Worm (Caenorhabditis elegans) whole organism, L1 larva: ENCODE measurements around the gene C52B9.19.

Source experiments
- C04F5.9 ChIP-seq: sonication (generic microtip); optimal IDR thresholded peaks from 2 replicates; lab custom pipeline; 2016; ENCODE audit warnings: missing genetic modification characterization, missing compliant biosample characterization
- C16A3.4 ChIP-seq: fragments of 150-350 bp; optimal IDR thresholded peaks from 2 replicates; lab custom pipeline; 2014; ENCODE audit warnings: missing biosample characterization, missing genetic modification characterization
- alr-1 ChIP-seq: fragments of 200-800 bp; sonication (Bioruptor generic); optimal IDR thresholded peaks from 2 replicates; lab custom pipeline; 2018; ENCODE audit warnings: borderline replicate concordance, mild to moderate bottlenecking, missing genetic modification characterization, missing compliant biosample characterization
- aly-2 ChIP-seq: fragments of 150-350 bp; optimal IDR thresholded peaks from 2 replicates; lab custom pipeline; 2014; ENCODE audit warnings: missing biosample characterization, missing genetic modification characterization
- ama-1 ChIP-seq: fragments of 150-350 bp; optimal IDR thresholded peaks from 2 replicates; lab custom pipeline; 2014
- ceh-82 ChIP-seq, 3 experiments: fragments of 150-350 bp in 1 of 3; sonication (generic microtip) in 2 of 3; optimal IDR thresholded peaks; 2 replicates each; lab custom pipeline; 2014 to 2017; ENCODE audit warnings: missing biosample characterization in 3 of 3, missing genetic modification characterization in 3 of 3
- ceh-90 ChIP-seq: sonication (generic microtip); optimal IDR thresholded peaks from 2 replicates; lab custom pipeline; 2016; ENCODE audit warnings: missing genetic modification characterization, missing compliant biosample characterization
- efl-1 ChIP-seq, 4 experiments: fragments of 150-350 bp; optimal IDR thresholded peaks in 3 of 4; peaks in 1 of 4; 1 replicate in 1 of 4; 2 replicates in 3 of 4; lab custom pipeline; 2014; ENCODE audit warnings: missing biosample characterization in 2 of 4, missing genetic modification characterization in 2 of 4, missing genetic modification reagents in 2 of 4
- egl-27 ChIP-seq, 2 experiments: fragments of 150-350 bp in 1 of 2; sonication (generic microtip); optimal IDR thresholded peaks; 3 replicates each; lab custom pipeline; 2017 to 2018; ENCODE audit warnings: missing biosample characterization in 2 of 2, missing genetic modification characterization in 2 of 2, missing genetic modification reagents in 2 of 2
- elt-2 ChIP-seq: sonication (generic microtip); optimal IDR thresholded peaks from 2 replicates; lab custom pipeline; 2016; ENCODE audit warnings: missing genetic modification characterization, mild to moderate bottlenecking, inconsistent platforms, missing compliant biosample characterization, missing genetic modification reagents
- ets-5 ChIP-seq: fragments of 200-800 bp; sonication (Bioruptor generic); IDR thresholded peaks from 2 replicates; pipeline ENCODE4 v1.3.6; 2022; ENCODE audit warnings: missing genetic modification characterization, missing compliant biosample characterization
- fkh-10 ChIP-seq: sonication (generic microtip); optimal IDR thresholded peaks from 2 replicates; lab custom pipeline; 2017; ENCODE audit warnings: missing biosample characterization, missing genetic modification reagents, missing genetic modification characterization
- grh-1 ChIP-seq: fragments of 200-800 bp; sonication (Bioruptor generic); IDR thresholded peaks from 2 replicates; pipeline ENCODE4 v1.3.6; 2022; ENCODE audit warnings: missing genetic modification reagents, missing genetic modification characterization, missing compliant biosample characterization
- hlh-4 ChIP-seq: sonication (generic microtip); optimal IDR thresholded peaks from 2 replicates; lab custom pipeline; 2016; ENCODE audit warnings: mild to moderate bottlenecking, missing genetic modification characterization, missing compliant biosample characterization
- hpl-2 ChIP-seq: fragments of 150-350 bp; optimal IDR thresholded peaks from 2 replicates; lab custom pipeline; 2014; ENCODE audit warnings: missing biosample characterization, missing genetic modification reagents, missing genetic modification characterization
- isw-1 ChIP-seq: fragments of 200-800 bp; sonication (Bioruptor generic); IDR thresholded peaks from 2 replicates; pipeline ENCODE4 v1.3.6; 2022; ENCODE audit warnings: missing genetic modification characterization, missing compliant biosample characterization
- lin-14 ChIP-seq: fragments of 200-800 bp; sonication (Bioruptor generic); optimal IDR thresholded peaks from 2 replicates; lab custom pipeline; 2018; ENCODE audit warnings: mild to moderate bottlenecking, missing genetic modification characterization, moderate library complexity, missing compliant biosample characterization
- lin-35 ChIP-seq, 2 experiments: fragments of 150-350 bp; optimal IDR thresholded peaks; 2 replicates each; lab custom pipeline; 2014; ENCODE audit warnings: missing biosample characterization in 2 of 2, missing genetic modification characterization in 2 of 2, missing genetic modification reagents in 2 of 2
- lir-3 ChIP-seq: sonication (generic microtip); optimal IDR thresholded peaks from 2 replicates; lab custom pipeline; 2016; ENCODE audit warnings: mild to moderate bottlenecking, missing genetic modification characterization, moderate library complexity, missing compliant biosample characterization; ENCODE audit not compliant: poor library complexity
- lsy-2 ChIP-seq, 2 experiments: fragments of 150-350 bp; optimal IDR thresholded peaks; 2 replicates each; lab custom pipeline; 2014; ENCODE audit warnings: missing biosample characterization in 2 of 2, missing genetic modification characterization in 2 of 2
- mdl-1 ChIP-seq, 2 experiments: fragments of 150-350 bp; optimal IDR thresholded peaks; 2 replicates each; lab custom pipeline; 2014 to 2017; ENCODE audit warnings: missing biosample characterization in 2 of 2, missing genetic modification characterization in 2 of 2, inconsistent platforms in 1 of 2
- mef-2 ChIP-seq: fragments of 150-350 bp; optimal IDR thresholded peaks from 2 replicates; lab custom pipeline; 2014; ENCODE audit warnings: missing biosample characterization, missing genetic modification characterization
- nhr-11 ChIP-seq: fragments of 150-350 bp; optimal IDR thresholded peaks from 2 replicates; lab custom pipeline; 2014; ENCODE audit warnings: missing biosample characterization, missing genetic modification characterization
- nhr-19 ChIP-seq: fragments of 200-800 bp; sonication (Bioruptor generic); conservative IDR thresholded peaks from 2 replicates; pipeline ENCODE4 v1.3.6; 2022; ENCODE audit warnings: missing genetic modification characterization, missing compliant biosample characterization
- nhr-20 ChIP-seq: sonication (generic microtip); optimal IDR thresholded peaks from 2 replicates; lab custom pipeline; 2016; ENCODE audit warnings: mild to moderate bottlenecking, missing genetic modification characterization, missing compliant biosample characterization
- nhr-237 ChIP-seq: fragments of 150-350 bp; optimal IDR thresholded peaks from 2 replicates; lab custom pipeline; 2014; ENCODE audit warnings: missing biosample characterization, missing genetic modification characterization
- nhr-76 ChIP-seq: sonication (generic microtip); optimal IDR thresholded peaks from 2 replicates; lab custom pipeline; 2017; ENCODE audit warnings: missing biosample characterization, missing genetic modification characterization
- nhr-90 ChIP-seq: sonication (generic microtip); optimal IDR thresholded peaks from 2 replicates; lab custom pipeline; 2016; ENCODE audit warnings: mild to moderate bottlenecking, missing genetic modification characterization, missing compliant biosample characterization; ENCODE audit not compliant: poor library complexity
- pax-3 ChIP-seq: fragments of 200-800 bp; sonication (Bioruptor generic); optimal IDR thresholded peaks from 2 replicates; lab custom pipeline; 2018; ENCODE audit warnings: mild to moderate bottlenecking, missing genetic modification characterization, moderate library complexity, missing compliant biosample characterization
- pqm-1 ChIP-seq: sonication (generic microtip); optimal IDR thresholded peaks from 3 replicates; lab custom pipeline; 2017; ENCODE audit warnings: missing biosample characterization, missing genetic modification characterization
- rnt-1 ChIP-seq: sonication (generic microtip); optimal IDR thresholded peaks from 2 replicates; lab custom pipeline; 2016; ENCODE audit warnings: mild to moderate bottlenecking, missing genetic modification characterization, moderate library complexity, missing compliant biosample characterization
- skn-1 ChIP-seq: fragments of 150-350 bp; optimal IDR thresholded peaks from 2 replicates; lab custom pipeline; 2014; ENCODE audit warnings: missing biosample characterization, missing genetic modification characterization
- sox-4 ChIP-seq: sonication (generic microtip); optimal IDR thresholded peaks from 2 replicates; lab custom pipeline; 2016; ENCODE audit warnings: missing genetic modification characterization, missing compliant biosample characterization
- sptf-1 ChIP-seq: fragments of 150-350 bp; optimal IDR thresholded peaks from 2 replicates; lab custom pipeline; 2014; ENCODE audit warnings: missing biosample characterization, missing genetic modification characterization
- unc-62 ChIP-seq: fragments of 150-350 bp; optimal IDR thresholded peaks from 2 replicates; lab custom pipeline; 2014; ENCODE audit warnings: missing biosample characterization, missing genetic modification reagents, missing genetic modification characterization
- xbp-1 ChIP-seq: sonication (generic microtip); optimal IDR thresholded peaks from 2 replicates; lab custom pipeline; 2016; ENCODE audit warnings: missing genetic modification characterization, missing compliant biosample characterization
- zip-4 ChIP-seq: fragments of 200-800 bp; sonication (Bioruptor generic); optimal IDR thresholded peaks from 2 replicates; lab custom pipeline; 2018; ENCODE audit warnings: mild to moderate bottlenecking, missing genetic modification characterization, moderate library complexity, missing compliant biosample characterization
- ztf-11 ChIP-seq, 2 experiments: sonication (generic microtip); optimal IDR thresholded peaks; 2 replicates each; lab custom pipeline; 2016 to 2017; ENCODE audit warnings: missing genetic modification characterization in 2 of 2, missing biosample characterization in 1 of 2, missing compliant biosample characterization in 1 of 2
- ztf-4 ChIP-seq: fragments of 150-350 bp; optimal IDR thresholded peaks from 2 replicates; lab custom pipeline; 2014; ENCODE audit warnings: missing biosample characterization, missing genetic modification characterization

The C52B9.19 gene

ce11 chrX:4297452-4297851, 15.1 kb downstream of the C52B9.19 start, which contains the start of gene paf-2:
Gene paf-2, minus strand, starts transcription at chrX:4297741.
- TF ChIP-seq efl-1 (optimal IDR thresholded peaks at IDR 0.05; lab: Kevin White, UChicago): no peak
- TF ChIP-seq efl-1 (GFP tag; optimal IDR thresholded peaks at IDR 0.05 in 1 of 2; lab: Kevin White, UChicago): peak in 1 of 2 experiments; percentile 78
- TF ChIP-seq lsy-2 (tag; optimal IDR thresholded peaks at IDR 0.05; lab: Kevin White, UChicago): no peak
- peak; percentile 17 for TF ChIP-seq aly-2
- peak in 1 of 3 experiments; percentile 19 for TF ChIP-seq ceh-82 (tag; optimal IDR thresholded peaks at IDR 0.05; lab: Kevin White, UChicago)
- no peak for TF ChIP-seq grh-1 (GFP tag; lab: Robert Waterston, UW)
- no peak for TF ChIP-seq nhr-76 (tag; lab: Kevin White, UChicago)
- no peak for TF ChIP-seq hpl-2 (GFP tag; lab: Kevin White, UChicago)
- TF ChIP-seq pax-3 (tag; lab: Kevin White, UChicago): no peak
- no peak for TF ChIP-seq elt-2
- TF ChIP-seq lin-35 (GFP tag; optimal IDR thresholded peaks at IDR 0.05; lab: Kevin White, UChicago): no peak
- no peak for TF ChIP-seq C16A3.4 (tag; lab: Kevin White, UChicago)
- TF ChIP-seq lin-14 (GFP tag; lab: Kevin White, UChicago): peak; percentile 59
- TF ChIP-seq zip-4: no peak
- TF ChIP-seq ceh-90 (tag; lab: Kevin White, UChicago): no peak
- no peak for TF ChIP-seq skn-1 (tag; lab: Kevin White, UChicago)
- no peak for TF ChIP-seq sptf-1
- TF ChIP-seq nhr-237 (tag; lab: Kevin White, UChicago): no peak
- TF ChIP-seq mdl-1 (tag; optimal IDR thresholded peaks at IDR 0.05; lab: Kevin White, UChicago): no peak
- no peak for TF ChIP-seq ztf-11 (tag; optimal IDR thresholded peaks at IDR 0.05; lab: Kevin White, UChicago)
- TF ChIP-seq nhr-20 (tag; lab: Kevin White, UChicago): no peak
- TF ChIP-seq mef-2: no peak
- TF ChIP-seq xbp-1 (tag; lab: Kevin White, UChicago): no peak
- TF ChIP-seq rnt-1 (tag; lab: Kevin White, UChicago): no peak
- TF ChIP-seq fkh-10 (GFP tag; lab: Kevin White, UChicago): peak; percentile 66
- no peak for TF ChIP-seq ztf-4
- no peak for TF ChIP-seq pqm-1 (tag; lab: Kevin White, UChicago)

DNA sequence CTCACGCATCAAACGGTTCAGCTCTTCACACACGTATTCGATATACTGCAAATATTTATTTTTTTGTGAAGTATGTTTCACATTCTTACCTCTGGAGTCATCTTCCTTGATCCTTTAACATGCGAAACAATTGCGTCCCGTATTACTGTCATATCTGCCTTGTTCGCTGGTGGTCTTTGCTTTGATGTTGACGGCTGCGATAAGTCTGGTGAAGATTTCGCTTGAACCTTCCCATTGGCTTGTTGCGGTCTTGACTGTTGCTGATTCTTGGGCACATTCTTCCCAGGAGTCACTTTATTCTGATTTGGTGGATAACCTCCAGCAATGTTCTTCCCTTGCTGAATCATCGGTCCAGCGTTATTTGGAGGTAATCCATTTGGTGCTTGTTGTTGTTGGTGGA, 20.8 kb downstream of the C52B9.19 start:
- TF ChIP-seq grh-1 (GFP tag; lab: Robert Waterston, UW): no peak

DNA sequence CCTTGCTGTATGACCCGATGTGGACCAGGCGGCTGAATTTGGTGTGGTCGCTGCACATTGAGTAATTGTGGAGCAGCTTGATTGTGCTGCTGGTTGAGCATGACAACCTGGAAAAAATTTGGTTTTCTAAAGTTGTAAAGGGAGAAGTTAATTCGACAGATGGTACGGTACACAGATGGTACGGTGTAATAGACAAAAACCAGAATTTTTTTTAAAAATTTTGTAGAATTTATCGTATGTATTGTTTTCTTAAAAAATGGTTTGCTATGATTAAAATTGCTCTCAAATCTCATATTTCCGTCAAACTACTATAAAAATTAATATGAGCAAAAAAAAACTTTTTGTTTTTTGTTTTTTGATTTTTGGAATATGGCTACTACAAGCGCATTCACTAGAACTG, 24.5 kb downstream of the C52B9.19 start, which contains the start of gene pqn-15:
pqn-15 (minus strand) TSS at position 101 of the 400 bp plus-strand sequence.
- TF ChIP-seq isw-1 (GFP tag; lab: Robert Waterston, UW): no peak
- TF ChIP-seq nhr-90 (tag; lab: Kevin White, UChicago): no peak
- TF ChIP-seq sox-4 (tag; lab: Kevin White, UChicago): no peak
- TF ChIP-seq C04F5.9 (tag; lab: Kevin White, UChicago): no peak
- no peak for TF ChIP-seq ama-1
- no peak for TF ChIP-seq nhr-11 (tag; lab: Kevin White, UChicago)
- TF ChIP-seq nhr-19: no peak
- TF ChIP-seq egl-27 (tag; optimal IDR thresholded peaks at IDR 0.05; lab: Kevin White, UChicago): no peak
- TF ChIP-seq ceh-82 (tag; optimal IDR thresholded peaks at IDR 0.05; lab: Kevin White, UChicago): no peak
- TF ChIP-seq lir-3 (tag; lab: Kevin White, UChicago): no peak
- no peak for TF ChIP-seq alr-1 (tag; lab: Kevin White, UChicago)
- TF ChIP-seq unc-62 (GFP tag; lab: Kevin White, UChicago): no peak
- TF ChIP-seq hlh-4 (tag; lab: Kevin White, UChicago): no peak
- no peak for TF ChIP-seq ets-5
- TF ChIP-seq elt-2: no peak
